Fruit fly (Drosophila melanogaster): ENCODE results near the gene CG14187.

The CG14187 gene

dm6 chr3L:20085035-20085434 is 27.6 kb downstream of the CG14187 start:
- TF ChIP-seq CTCF (optimal IDR thresholded peaks at IDR 0.05) (no peak), CG8478 (optimal IDR thresholded peaks at IDR 0.05) (no peak)

DNA sequence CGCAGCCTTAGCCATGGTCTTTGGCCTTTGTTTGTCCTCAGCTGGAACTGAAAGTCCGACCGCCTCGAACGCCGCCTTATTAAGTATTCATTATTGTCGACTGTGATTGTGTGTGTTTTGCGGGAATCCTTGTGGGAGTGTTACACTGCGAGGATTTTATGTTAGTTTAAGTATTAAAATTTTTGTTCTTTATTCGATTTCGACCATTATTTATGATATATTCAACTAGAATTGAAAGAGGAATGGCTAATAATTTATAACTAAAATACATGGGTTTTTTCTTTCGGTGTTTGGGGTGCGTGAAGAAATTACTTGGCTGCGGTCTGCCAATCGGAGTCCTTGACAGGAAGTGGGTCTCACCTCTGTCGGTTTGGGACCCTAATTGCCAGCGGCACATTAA is 50.1 kb downstream of the CG14187 start:
- TF ChIP-seq CTCF (optimal IDR thresholded peaks at IDR 0.05), result no peak
- TF ChIP-seq CG8478 (optimal IDR thresholded peaks at IDR 0.05), result no peak

Data from S2 (cell line).